Fruit fly (Drosophila melanogaster): ENCODE measurements around the gene E5.

Gene E5

dm6 chr3R:13894756-13895155, 20.0 kb upstream of the E5 start:
- TF ChIP-seq Dif (GFP tag; optimal IDR thresholded peaks at IDR 0.05; ENCODE audit: partially characterized antibody) (no peak), sv (GFP tag; optimal IDR thresholded peaks at IDR 0.05) (no peak), Hnf4 (GFP tag; optimal IDR thresholded peaks at IDR 0.05) (no peak), lola (GFP tag; optimal IDR thresholded peaks at IDR 0.05) (no peak), usp (GFP tag; optimal IDR thresholded peaks at IDR 0.05) (no peak), Myc (optimal IDR thresholded peaks at IDR 0.05) (no peak), br (GFP tag; optimal IDR thresholded peaks at IDR 0.05) (no peak), dsf (GFP tag; optimal IDR thresholded peaks at IDR 0.05; ENCODE audit: borderline replicate concordance) (no peak), OdsH (GFP tag; optimal IDR thresholded peaks at IDR 0.05) (no peak), Jra (GFP tag; optimal IDR thresholded peaks at IDR 0.05) (no peak), Mio (GFP tag; optimal IDR thresholded peaks at IDR 0.05) (no peak), Hr83 (GFP tag; optimal IDR thresholded peaks at IDR 0.05; ENCODE audit: poor library complexity, severe bottlenecking) (no peak), fru (GFP tag; optimal IDR thresholded peaks at IDR 0.05) (no peak), rgr (GFP tag; optimal IDR thresholded peaks at IDR 0.05) (no peak), dmrt93B (GFP tag; optimal IDR thresholded peaks at IDR 0.05) (no peak), brk (GFP tag; optimal IDR thresholded peaks at IDR 0.05) (no peak), HLH106 (tag; optimal IDR thresholded peaks at IDR 0.05) (no peak), Abd-B (GFP tag; optimal IDR thresholded peaks at IDR 0.05) (no peak), Rel (GFP tag; optimal IDR thresholded peaks at IDR 0.05) (no peak), Rel (tag; optimal IDR thresholded peaks at IDR 0.05) (no peak), h (GFP tag; optimal IDR thresholded peaks at IDR 0.05) (no peak)

- no peak for TF ChIP-seq br (GFP tag; optimal IDR thresholded peaks at IDR 0.05)
- no peak for TF ChIP-seq pan (optimal IDR thresholded peaks at IDR 0.05)
Measured at dm6 chr3R:13892870-13893269, 18.2 kb upstream of the E5 start.

dm6 chr3R:13888332-13888731, 13.6 kb upstream of the E5 start:
- TF ChIP-seq CG32264 (GFP tag; optimal IDR thresholded peaks at IDR 0.05) (no peak), dl (GFP tag; optimal IDR thresholded peaks at IDR 0.05; ENCODE audit: insufficient read depth in 1 of 2, partially characterized antibody in 2 of 2) (no peak), dsf (GFP tag; optimal IDR thresholded peaks at IDR 0.05; ENCODE audit: borderline replicate concordance) (no peak), Dif (GFP tag; optimal IDR thresholded peaks at IDR 0.05; ENCODE audit: partially characterized antibody) (no peak), Vsx2 (GFP tag; optimal IDR thresholded peaks at IDR 0.05; ENCODE audit: partially characterized antibody) (no peak), ey (GFP tag; optimal IDR thresholded peaks at IDR 0.05) (no peak), h (GFP tag; optimal IDR thresholded peaks at IDR 0.05) (no peak), Myc (optimal IDR thresholded peaks at IDR 0.05) (no peak), br (GFP tag; optimal IDR thresholded peaks at IDR 0.05) (no peak), Abd-B (GFP tag; optimal IDR thresholded peaks at IDR 0.05) (no peak), dmrt93B (GFP tag; optimal IDR thresholded peaks at IDR 0.05) (no peak), Dfd (GFP tag; optimal IDR thresholded peaks at IDR 0.05) (no peak), Hr78 (GFP tag; optimal IDR thresholded peaks at IDR 0.05) (no peak), brk (GFP tag; optimal IDR thresholded peaks at IDR 0.05) (no peak), rgr (GFP tag; optimal IDR thresholded peaks at IDR 0.05) (no peak), CG9705 (GFP tag; optimal IDR thresholded peaks at IDR 0.05) (no peak), sage (GFP tag; optimal IDR thresholded peaks at IDR 0.05) (no peak), Rel (GFP tag; optimal IDR thresholded peaks at IDR 0.05) (no peak), Rel (tag; optimal IDR thresholded peaks at IDR 0.05) (no peak)

- TF ChIP-seq lola (GFP tag; optimal IDR thresholded peaks at IDR 0.05) (no peak), Myc (optimal IDR thresholded peaks at IDR 0.05) (no peak), CG9705 (GFP tag; optimal IDR thresholded peaks at IDR 0.05) (no peak), dmrt93B (GFP tag; optimal IDR thresholded peaks at IDR 0.05) (no peak), Hr83 (GFP tag; optimal IDR thresholded peaks at IDR 0.05; ENCODE audit: poor library complexity, severe bottlenecking) (no peak), GATAd (GFP tag; optimal IDR thresholded peaks at IDR 0.05) (no peak), Dif (GFP tag; optimal IDR thresholded peaks at IDR 0.05; ENCODE audit: partially characterized antibody) (no peak), Sp1 (GFP tag; optimal IDR thresholded peaks at IDR 0.05) (no peak), brk (GFP tag; optimal IDR thresholded peaks at IDR 0.05) (no peak), jim (GFP tag; optimal IDR thresholded peaks at IDR 0.05) (no peak), ey (GFP tag; optimal IDR thresholded peaks at IDR 0.05) (no peak), Dfd (GFP tag; optimal IDR thresholded peaks at IDR 0.05) (no peak), h (GFP tag; optimal IDR thresholded peaks at IDR 0.05) (no peak), dsf (GFP tag; optimal IDR thresholded peaks at IDR 0.05; ENCODE audit: borderline replicate concordance) (no peak)
Measured at dm6 chr3R:13887812-13888211, 13.1 kb upstream of the E5 start.
